Fruit fly (Drosophila melanogaster) whole organism, prepupa: ENCODE data around the gene Eip75B.

Experiments
- Blimp-1 ChIP-seq: fragments of 200-800 bp; sonication (Bioruptor generic); optimal IDR thresholded peaks from 3 replicates; lab custom pipeline; 2017; ENCODE audit warnings: missing biosample characterization, missing genetic modification characterization, mild to moderate bottlenecking, moderate library complexity, missing genetic modification reagents
- CG10631 ChIP-seq: fragments of 200-800 bp; sonication (Bioruptor generic); optimal IDR thresholded peaks from 2 replicates; lab custom pipeline; 2016; ENCODE audit warnings: missing biosample characterization, missing genetic modification characterization
- CG10669 ChIP-seq: fragments of 200-800 bp; sonication (Bioruptor generic); optimal IDR thresholded peaks from 3 replicates; lab custom pipeline; 2018; ENCODE audit warnings: missing biosample characterization, mild to moderate bottlenecking, missing genetic modification characterization, moderate library complexity
- CG11294 ChIP-seq: fragments of 200-800 bp; sonication (Bioruptor generic); IDR thresholded peaks from 2 replicates; pipeline ENCODE4 v1.3.6; 2022; ENCODE audit warnings: missing biosample characterization, missing genetic modification characterization
- CG11762 ChIP-seq: fragments of 200-800 bp; sonication (Bioruptor generic); optimal IDR thresholded peaks from 3 replicates; lab custom pipeline; 2016; ENCODE audit warnings: missing biosample characterization, missing genetic modification characterization; ENCODE audit not compliant: insufficient read depth
- CG11902 ChIP-seq: fragments of 200-800 bp; sonication (Bioruptor generic); optimal IDR thresholded peaks from 3 replicates; lab custom pipeline; 2016; ENCODE audit warnings: missing biosample characterization, missing genetic modification characterization
- CG15336 ChIP-seq: fragments of 200-800 bp; sonication (Bioruptor generic); IDR thresholded peaks from 2 replicates; pipeline ENCODE4 v1.3.6; 2022; ENCODE audit warnings: missing biosample characterization, missing genetic modification characterization
- CG31627 ChIP-seq: fragments of 200-800 bp; sonication (Bioruptor generic); optimal IDR thresholded peaks from 3 replicates; lab custom pipeline; 2016; ENCODE audit warnings: missing biosample characterization, missing genetic modification characterization
- CG32006 ChIP-seq: fragments of 200-800 bp; sonication (Bioruptor generic); optimal IDR thresholded peaks from 3 replicates; lab custom pipeline; 2017; ENCODE audit warnings: missing biosample characterization, mild to moderate bottlenecking, missing genetic modification characterization
- CG34406 ChIP-seq: fragments of 200-800 bp; sonication (Bioruptor generic); optimal IDR thresholded peaks from 3 replicates; lab custom pipeline; 2016; ENCODE audit warnings: missing biosample characterization, missing genetic modification characterization
- CG4318 ChIP-seq: fragments of 200-800 bp; sonication (Bioruptor generic); optimal IDR thresholded peaks from 3 replicates; lab custom pipeline; 2017; ENCODE audit warnings: missing biosample characterization, mild to moderate bottlenecking, missing genetic modification characterization
- CG6163 ChIP-seq: fragments of 200-800 bp; sonication (Bioruptor generic); IDR thresholded peaks from 3 replicates; pipeline ENCODE4 v1.3.6; 2022; ENCODE audit warnings: missing biosample characterization, missing genetic modification characterization
- CG6792 ChIP-seq: fragments of 200-800 bp; sonication (Bioruptor generic); optimal IDR thresholded peaks from 3 replicates; lab custom pipeline; 2016; ENCODE audit warnings: missing biosample characterization, missing genetic modification characterization
- CG6854 ChIP-seq: fragments of 200-800 bp; sonication (Bioruptor generic); optimal IDR thresholded peaks from 2 replicates; lab custom pipeline; 2017; ENCODE audit warnings: missing biosample characterization, mild to moderate bottlenecking, missing genetic modification characterization
- CG7368 ChIP-seq: fragments of 200-800 bp; sonication (Bioruptor generic); optimal IDR thresholded peaks from 3 replicates; lab custom pipeline; 2016; ENCODE audit warnings: missing biosample characterization, missing genetic modification characterization
- CG8119 ChIP-seq: fragments of 200-800 bp; sonication (Bioruptor generic); IDR thresholded peaks from 3 replicates; pipeline ENCODE4 v1.3.6; 2022; ENCODE audit warnings: missing biosample characterization, missing genetic modification characterization
- CG8632 ChIP-seq: fragments of 200-800 bp; sonication (Bioruptor generic); optimal IDR thresholded peaks from 3 replicates; lab custom pipeline; 2016; ENCODE audit warnings: missing biosample characterization, missing genetic modification characterization
- Eip75B ChIP-seq: fragments of 200-800 bp; sonication (Bioruptor generic); optimal IDR thresholded peaks from 3 replicates; lab custom pipeline; 2016; ENCODE audit warnings: missing biosample characterization, missing genetic modification characterization
- Eip78C ChIP-seq: fragments of 200-800 bp; sonication (Bioruptor generic); peaks from one replicate; lab custom pipeline; 2016; ENCODE audit warnings: missing biosample characterization, missing genetic modification characterization
- Eip93F ChIP-seq: fragments of 200-800 bp; sonication (Bioruptor generic); optimal IDR thresholded peaks from 2 replicates; lab custom pipeline; 2016; ENCODE audit warnings: missing biosample characterization, mild to moderate bottlenecking, missing genetic modification characterization
- Ets21C ChIP-seq: fragments of 200-800 bp; sonication (Bioruptor generic); optimal IDR thresholded peaks from 3 replicates; lab custom pipeline; 2016; ENCODE audit warnings: missing biosample characterization, missing genetic modification characterization
- Ets96B ChIP-seq: fragments of 200-800 bp; optimal IDR thresholded peaks from 2 replicates; lab custom pipeline; 2019; ENCODE audit warnings: missing biosample characterization, mild to moderate bottlenecking, missing genetic modification characterization, moderate library complexity
- Gug ChIP-seq: fragments of 200-800 bp; sonication (Bioruptor generic); IDR thresholded peaks from 2 replicates; pipeline ENCODE4 v1.3.6; 2022; ENCODE audit warnings: missing biosample characterization, missing genetic modification characterization
- Hr38 ChIP-seq: sonication (Bioruptor generic); optimal IDR thresholded peaks from 2 replicates; lab custom pipeline; 2016; ENCODE audit warnings: missing biosample characterization, missing genetic modification characterization
- Hr39 ChIP-seq: fragments of 200-800 bp; sonication (Bioruptor generic); optimal IDR thresholded peaks from 2 replicates; lab custom pipeline; 2016; ENCODE audit warnings: missing biosample characterization, missing genetic modification characterization
- Hr4 ChIP-seq: fragments of 200-800 bp; sonication (Bioruptor generic); optimal IDR thresholded peaks from 3 replicates; lab custom pipeline; 2016; ENCODE audit warnings: missing biosample characterization, missing genetic modification characterization
- Lpt ChIP-seq: fragments of 200-800 bp; sonication (Bioruptor generic); optimal IDR thresholded peaks from 3 replicates; lab custom pipeline; 2016; ENCODE audit warnings: missing biosample characterization, missing genetic modification characterization
- Met ChIP-seq: fragments of 200-800 bp; sonication (Bioruptor generic); optimal IDR thresholded peaks from 3 replicates; lab custom pipeline; 2016; ENCODE audit warnings: missing biosample characterization, missing genetic modification characterization
- OdsH ChIP-seq: fragments of 200-800 bp; sonication (Bioruptor generic); optimal IDR thresholded peaks from 3 replicates; lab custom pipeline; 2016; ENCODE audit warnings: missing biosample characterization, missing genetic modification characterization
- Sox102F ChIP-seq: fragments of 200-800 bp; sonication (Bioruptor generic); optimal IDR thresholded peaks from 2 replicates; lab custom pipeline; 2016; ENCODE audit warnings: missing biosample characterization, mild to moderate bottlenecking, missing genetic modification characterization
- Sox14 ChIP-seq: fragments of 200-800 bp; sonication (Bioruptor generic); optimal IDR thresholded peaks from 3 replicates; lab custom pipeline; 2016; ENCODE audit warnings: missing biosample characterization, missing genetic modification characterization
- Sox15 ChIP-seq: fragments of 200-800 bp; sonication (Bioruptor generic); optimal IDR thresholded peaks from 3 replicates; lab custom pipeline; 2016; ENCODE audit warnings: missing biosample characterization, missing genetic modification characterization
- cyc ChIP-seq: fragments of 200-800 bp; sonication (Bioruptor generic); optimal IDR thresholded peaks from 3 replicates; lab custom pipeline; 2016; ENCODE audit warnings: missing biosample characterization, missing genetic modification characterization
- dac ChIP-seq: fragments of 200-800 bp; sonication (Bioruptor generic); optimal IDR thresholded peaks from 2 replicates; lab custom pipeline; 2017; ENCODE audit warnings: missing biosample characterization, mild to moderate bottlenecking, missing genetic modification characterization
- dsx ChIP-seq: fragments of 200-800 bp; optimal IDR thresholded peaks from 3 replicates; lab custom pipeline; 2019; ENCODE audit warnings: missing biosample characterization, mild to moderate bottlenecking, missing genetic modification characterization, moderate library complexity; ENCODE audit not compliant: poor library complexity, severe bottlenecking
- eg ChIP-seq: fragments of 200-800 bp; sonication (Bioruptor generic); IDR thresholded peaks from 3 replicates; pipeline ENCODE4 v1.3.6; 2022; ENCODE audit warnings: missing biosample characterization, missing genetic modification characterization
- fd59A ChIP-seq: fragments of 200-800 bp; sonication (Bioruptor generic); optimal IDR thresholded peaks from 2 replicates; lab custom pipeline; 2017; ENCODE audit warnings: missing biosample characterization, mild to moderate bottlenecking, missing genetic modification characterization, missing genetic modification reagents
- fd85E ChIP-seq: fragments of 200-800 bp; sonication (Bioruptor generic); optimal IDR thresholded peaks from 3 replicates; lab custom pipeline; 2016; ENCODE audit warnings: missing biosample characterization, missing genetic modification characterization
- fkh ChIP-seq: fragments of 200-800 bp; sonication (Bioruptor generic); optimal IDR thresholded peaks from 3 replicates; lab custom pipeline; 2017; ENCODE audit warnings: missing biosample characterization, mild to moderate bottlenecking, missing genetic modification characterization, moderate library complexity
- lz ChIP-seq: fragments of 200-800 bp; sonication (Bioruptor generic); optimal IDR thresholded peaks from 3 replicates; lab custom pipeline; 2016; ENCODE audit warnings: missing biosample characterization, missing genetic modification characterization
- net ChIP-seq: fragments of 200-800 bp; sonication (Bioruptor generic); optimal IDR thresholded peaks from 3 replicates; lab custom pipeline; 2016; ENCODE audit warnings: missing biosample characterization, missing genetic modification characterization
- pdm3 ChIP-seq: fragments of 200-800 bp; sonication (Bioruptor generic); optimal IDR thresholded peaks from 3 replicates; lab custom pipeline; 2016; ENCODE audit warnings: missing biosample characterization, missing genetic modification characterization
- salr ChIP-seq, 2 experiments: fragments of 200-800 bp; sonication (Bioruptor generic); optimal IDR thresholded peaks; 3 replicates each; lab custom pipeline; 2016 to 2018; ENCODE audit warnings: missing biosample characterization in 2 of 2, missing genetic modification characterization in 2 of 2, mild to moderate bottlenecking in 1 of 2
- spab ChIP-seq: fragments of 200-800 bp; sonication (Bioruptor generic); optimal IDR thresholded peaks from 2 replicates; lab custom pipeline; 2017; ENCODE audit warnings: missing biosample characterization, mild to moderate bottlenecking, missing genetic modification characterization, missing genetic modification reagents
- topi ChIP-seq: fragments of 200-800 bp; sonication (Bioruptor generic); optimal IDR thresholded peaks from 3 replicates; lab custom pipeline; 2016; ENCODE audit warnings: missing biosample characterization, missing genetic modification characterization
- vri ChIP-seq: fragments of 200-800 bp; sonication (Bioruptor generic); optimal IDR thresholded peaks from 3 replicates; lab custom pipeline; 2016; ENCODE audit warnings: missing biosample characterization, mild to moderate bottlenecking, missing genetic modification characterization

Gene Eip75B

DNA sequence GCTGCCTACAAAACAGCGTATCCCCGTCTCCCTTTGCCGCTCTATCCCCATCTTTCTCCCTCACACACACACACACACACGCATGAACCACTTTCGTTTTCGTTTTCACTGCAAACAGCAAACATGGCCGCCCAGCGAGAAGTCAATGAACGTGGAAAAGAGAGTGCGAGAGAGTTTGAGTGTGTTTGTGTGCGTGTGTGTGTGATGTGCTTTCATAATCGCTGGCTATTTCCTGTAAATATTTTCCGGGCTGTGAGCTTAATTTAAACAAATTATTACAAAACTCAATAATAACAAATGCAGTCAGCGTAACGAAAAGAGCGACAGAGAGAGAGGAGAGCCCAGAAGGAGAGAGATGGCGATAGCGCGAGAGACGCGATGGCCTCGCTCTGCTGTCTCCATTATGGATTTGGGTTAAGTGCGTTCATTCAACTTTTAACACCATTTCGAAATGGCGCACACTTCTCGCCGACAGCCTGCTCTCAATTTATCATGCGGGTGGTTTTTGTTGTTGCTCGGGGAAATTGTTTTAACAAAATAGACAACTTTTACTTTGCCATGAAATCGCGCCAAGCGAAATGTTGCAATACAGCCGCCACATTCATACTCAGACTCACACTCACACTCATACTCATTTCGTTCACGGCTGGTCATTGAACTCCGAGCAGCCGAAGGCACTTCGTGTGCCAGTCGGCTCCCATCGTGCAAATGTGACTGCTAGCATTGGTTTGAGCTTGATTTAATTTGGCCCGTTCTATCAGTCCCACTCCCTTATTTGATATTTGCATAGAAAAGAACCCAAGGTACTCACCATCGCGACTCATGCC is 95.7 kb downstream of the Eip75B start (continued):
- TF ChIP-seq CG10631 (GFP tag; lab: Kevin White, UChicago) (no peak), Ets96B (tag; lab: Kevin White, UChicago) (no peak), net (GFP tag; lab: Kevin White, UChicago) (no peak), CG8632 (GFP tag; lab: Kevin White, UChicago) (no peak), Hr4 (GFP tag; lab: Kevin White, UChicago) (no peak), Eip78C (GFP tag; lab: Kevin White, UChicago) (peak; percentile 36), OdsH (GFP tag; lab: Kevin White, UChicago) (no peak), Gug (GFP tag; lab: Robert Waterston, UW) (no peak), CG34406 (GFP tag; lab: Kevin White, UChicago) (no peak), Lpt (GFP tag; lab: Kevin White, UChicago) (peak; percentile 52), CG10669 (no peak), CG6163 (no peak), Met (peak; percentile 59), CG32006 (GFP tag; lab: Kevin White, UChicago) (no peak), Eip75B (GFP tag; lab: Kevin White, UChicago) (peak; percentile 89), Hr39 (GFP tag; lab: Kevin White, UChicago) (no peak), CG15336 (GFP tag; lab: Robert Waterston, UW) (no peak), Blimp-1 (GFP tag; lab: Kevin White, UChicago) (peak; percentile 100), dsx (no peak), CG6854 (GFP tag; lab: Kevin White, UChicago) (peak; percentile 35), CG6792 (no peak), CG11294 (GFP tag; lab: Robert Waterston, UW) (no peak), Sox15 (GFP tag; lab: Kevin White, UChicago) (no peak), Ets21C (GFP tag; lab: Kevin White, UChicago) (no peak), CG4318 (GFP tag; lab: Kevin White, UChicago) (no peak), spab (GFP tag; lab: Kevin White, UChicago) (no peak)

DNA sequence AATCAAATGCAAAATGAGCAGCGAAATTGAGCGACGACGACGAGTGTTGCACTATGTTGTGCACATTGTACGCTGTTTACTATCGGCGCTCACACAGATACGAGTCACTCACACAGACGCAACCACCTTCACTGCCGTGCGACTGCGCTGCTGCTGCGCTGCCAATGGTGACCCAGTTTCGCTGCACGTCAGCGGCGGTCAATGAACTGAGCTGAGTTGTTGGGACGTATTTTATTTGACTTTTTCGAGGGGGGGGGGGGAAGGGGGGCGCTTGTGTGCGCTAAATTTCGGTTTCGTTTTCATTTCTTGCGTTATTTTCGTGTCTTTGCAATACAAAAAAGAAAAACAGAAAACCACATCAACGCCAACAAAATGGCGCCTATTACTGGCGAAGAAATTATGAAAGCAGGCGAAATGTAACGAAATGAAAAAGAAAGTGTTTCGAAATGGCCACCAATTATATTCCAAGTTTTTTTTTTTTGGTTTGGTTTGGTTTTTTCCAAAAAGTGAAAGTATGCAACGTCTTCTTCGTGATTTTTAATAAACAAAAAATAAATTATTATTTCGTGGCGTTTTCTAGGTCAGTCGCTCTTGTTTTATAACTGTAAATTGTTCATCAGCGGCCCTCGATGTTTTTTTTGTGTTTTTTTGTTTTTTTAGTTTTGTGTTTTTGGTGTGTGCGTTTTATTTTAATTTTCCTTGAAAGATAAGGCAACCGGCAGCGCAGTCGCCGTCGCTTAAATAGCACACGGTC is 97.1 kb downstream of the Eip75B start:
- TF ChIP-seq CG10669 (no peak), salr (GFP tag; optimal IDR thresholded peaks at IDR 0.05; lab: Kevin White, UChicago) (no peak), spab (GFP tag; lab: Kevin White, UChicago) (no peak), fkh (GFP tag; lab: Kevin White, UChicago) (peak; percentile 44), CG11762 (GFP tag; lab: Kevin White, UChicago) (no peak), Lpt (GFP tag; lab: Kevin White, UChicago) (peak; percentile 47), CG6163 (no peak), CG6854 (GFP tag; lab: Kevin White, UChicago) (peak; percentile 52), Hr4 (GFP tag; lab: Kevin White, UChicago) (no peak), Eip75B (GFP tag; lab: Kevin White, UChicago) (peak; percentile 62), OdsH (GFP tag; lab: Kevin White, UChicago) (no peak), CG10631 (GFP tag; lab: Kevin White, UChicago) (no peak), CG4318 (GFP tag; lab: Kevin White, UChicago) (no peak), vri (GFP tag; lab: Kevin White, UChicago) (no peak), Eip93F (no peak), topi (GFP tag; lab: Kevin White, UChicago) (no peak), fd59A (GFP tag; lab: Kevin White, UChicago) (no peak), dac (GFP tag; lab: Kevin White, UChicago) (no peak), CG31627 (GFP tag; lab: Kevin White, UChicago) (no peak), CG11902 (no peak), cyc (GFP tag; lab: Kevin White, UChicago) (no peak), CG15336 (GFP tag; lab: Robert Waterston, UW) (0 out of 2 replicates have a peak, but pooled peaks have one; percentile 5), lz (GFP tag; lab: Kevin White, UChicago) (no peak), Sox102F (no peak), CG8119 (peak; percentile 48; the same call in 1 of the 3 replicates), Blimp-1 (GFP tag; lab: Kevin White, UChicago) (peak; percentile 99), Hr38 (no peak), CG7368 (GFP tag; lab: Kevin White, UChicago) (no peak), Met (peak; percentile 16), pdm3 (GFP tag; lab: Kevin White, UChicago) (no peak), eg (GFP tag; lab: Robert Waterston, UW) (0 out of 3 replicates have a peak, but pooled peaks have one; percentile 33), fd85E (no peak), Sox14 (no peak)
